Fruit fly (Drosophila melanogaster): ENCODE results near the gene pico.
A peak's percentile ranks its signal among the peaks of the same experiment; 100 is the strongest.

Gene pico

dm6 chrX:19865389-19866144, 13.7 kb upstream of the pico start, which contains the start of gene THADA:
Gene THADA, minus strand, starts transcription at chrX:19865524.
- TF ChIP-seq CG14711 (tag; optimal IDR thresholded peaks at IDR 0.05) (peak; percentile 83), cic (GFP tag; optimal IDR thresholded peaks at IDR 0.05) (no peak), kay (GFP tag; ENCODE audit: borderline replicate concordance) (no peak), CG5204 (GFP tag; optimal IDR thresholded peaks at IDR 0.05) (peak; percentile 70), CG33017 (tag; optimal IDR thresholded peaks at IDR 0.05) (peak; percentile 33), ovo (GFP tag; optimal IDR thresholded peaks at IDR 0.05) (peak; percentile 23), cnc (optimal IDR thresholded peaks at IDR 0.05) (no peak), Crg-1 (GFP tag; optimal IDR thresholded peaks at IDR 0.05) (peak; percentile 72), tj (GFP tag; optimal IDR thresholded peaks at IDR 0.05) (peak; percentile 51), pad (GFP tag; optimal IDR thresholded peaks at IDR 0.05) (no peak), CG12768 (GFP tag; optimal IDR thresholded peaks at IDR 0.05) (no peak), CG11617 (GFP tag; optimal IDR thresholded peaks at IDR 0.05) (peak; percentile 71), CG7045 (GFP tag; optimal IDR thresholded peaks at IDR 0.05) (no peak), bab1 (GFP tag; optimal IDR thresholded peaks at IDR 0.05) (peak; percentile 41), CG7101 (tag; optimal IDR thresholded peaks at IDR 0.05) (peak; percentile 56), Mnt (GFP tag; optimal IDR thresholded peaks at IDR 0.05) (peak; percentile 4), Hr96 (GFP tag; optimal IDR thresholded peaks at IDR 0.05) (peak; percentile 39), Clk (GFP tag; optimal IDR thresholded peaks at IDR 0.05) (no peak), toe (GFP tag; optimal IDR thresholded peaks at IDR 0.05) (peak; percentile 7), CG1620 (GFP tag; optimal IDR thresholded peaks at IDR 0.05) (no peak)

dm6 chrX:19859331-19859730, 7.5 kb upstream of the pico start:
- TF ChIP-seq CG11617 (GFP tag; optimal IDR thresholded peaks at IDR 0.05), result no peak
- no peak for TF ChIP-seq CG14711 (tag; optimal IDR thresholded peaks at IDR 0.05)
- TF ChIP-seq kay (GFP tag; ENCODE audit: borderline replicate concordance), result no peak
- TF ChIP-seq Mnt (GFP tag; optimal IDR thresholded peaks at IDR 0.05), result no peak
- TF ChIP-seq CG1620 (GFP tag; optimal IDR thresholded peaks at IDR 0.05), result no peak
- TF ChIP-seq CG5204 (GFP tag; optimal IDR thresholded peaks at IDR 0.05), result no peak
- no peak for TF ChIP-seq CG7101 (tag; optimal IDR thresholded peaks at IDR 0.05)
- TF ChIP-seq Crg-1 (GFP tag; optimal IDR thresholded peaks at IDR 0.05), result no peak
- no peak for TF ChIP-seq pad (GFP tag; optimal IDR thresholded peaks at IDR 0.05)
- TF ChIP-seq Clk (GFP tag; optimal IDR thresholded peaks at IDR 0.05), result no peak
- no peak for TF ChIP-seq CG33017 (tag; optimal IDR thresholded peaks at IDR 0.05)
- no peak for TF ChIP-seq bab1 (GFP tag; optimal IDR thresholded peaks at IDR 0.05)
- no peak for TF ChIP-seq ovo (GFP tag; optimal IDR thresholded peaks at IDR 0.05)
- TF ChIP-seq CG12768 (GFP tag; optimal IDR thresholded peaks at IDR 0.05), result no peak

dm6 chrX:19851095-19851988, 517 bp downstream of the pico start:
- TF ChIP-seq pad (GFP tag; optimal IDR thresholded peaks at IDR 0.05) (peak; percentile 95), tj (GFP tag; optimal IDR thresholded peaks at IDR 0.05) (peak; percentile 99), CG14711 (tag; optimal IDR thresholded peaks at IDR 0.05) (no peak), ovo (GFP tag; optimal IDR thresholded peaks at IDR 0.05) (peak; percentile 39), cic (GFP tag; optimal IDR thresholded peaks at IDR 0.05) (no peak), CG7045 (GFP tag; optimal IDR thresholded peaks at IDR 0.05) (no peak), CG12768 (GFP tag; optimal IDR thresholded peaks at IDR 0.05) (no peak)

dm6 chrX:19850503-19851094, 1.3 kb downstream of the pico start:
- TF ChIP-seq Hr96 (GFP tag; optimal IDR thresholded peaks at IDR 0.05), result no peak
- TF ChIP-seq Crg-1 (GFP tag; optimal IDR thresholded peaks at IDR 0.05), result no peak
- no peak for TF ChIP-seq kay (GFP tag; ENCODE audit: borderline replicate concordance)
- TF ChIP-seq CG14711 (tag; optimal IDR thresholded peaks at IDR 0.05), result peak; percentile 49
- TF ChIP-seq bab1 (GFP tag; optimal IDR thresholded peaks at IDR 0.05), result peak; percentile 30

dm6 chrX:19848342-19848793, 3.5 kb downstream of the pico start:
- peak; percentile 39 for TF ChIP-seq CG11617 (GFP tag; optimal IDR thresholded peaks at IDR 0.05)
- peak; percentile 55 for TF ChIP-seq tj (GFP tag; optimal IDR thresholded peaks at IDR 0.05)
- peak; percentile 51 for TF ChIP-seq CG5204 (GFP tag; optimal IDR thresholded peaks at IDR 0.05)
- TF ChIP-seq CG1620 (GFP tag; optimal IDR thresholded peaks at IDR 0.05), result peak; percentile 52
- TF ChIP-seq bab1 (GFP tag; optimal IDR thresholded peaks at IDR 0.05), result peak; percentile 54
- no peak for TF ChIP-seq cnc (optimal IDR thresholded peaks at IDR 0.05)
- TF ChIP-seq Hr96 (GFP tag; optimal IDR thresholded peaks at IDR 0.05), result peak; percentile 46
- TF ChIP-seq kay (GFP tag; ENCODE audit: borderline replicate concordance), result no peak
- TF ChIP-seq Crg-1 (GFP tag; optimal IDR thresholded peaks at IDR 0.05), result no peak
- no peak for TF ChIP-seq Mnt (GFP tag; optimal IDR thresholded peaks at IDR 0.05)
- TF ChIP-seq ovo (GFP tag; optimal IDR thresholded peaks at IDR 0.05), result peak; percentile 10
- peak; percentile 31 for TF ChIP-seq toe (GFP tag; optimal IDR thresholded peaks at IDR 0.05)
- no peak for TF ChIP-seq CG33017 (tag; optimal IDR thresholded peaks at IDR 0.05)
- TF ChIP-seq CG7045 (GFP tag; optimal IDR thresholded peaks at IDR 0.05), result peak; percentile 30
- TF ChIP-seq Clk (GFP tag; optimal IDR thresholded peaks at IDR 0.05), result no peak
- peak; percentile 42 for TF ChIP-seq pad (GFP tag; optimal IDR thresholded peaks at IDR 0.05)
- no peak for TF ChIP-seq CG7101 (tag; optimal IDR thresholded peaks at IDR 0.05)
- TF ChIP-seq cic (GFP tag; optimal IDR thresholded peaks at IDR 0.05), result peak; percentile 18
- TF ChIP-seq CG14711 (tag; optimal IDR thresholded peaks at IDR 0.05), result peak; percentile 26
- peak; percentile 16 for TF ChIP-seq CG12768 (GFP tag; optimal IDR thresholded peaks at IDR 0.05)
